Fruit fly (Drosophila melanogaster) whole organism, embryonic: ENCODE measurements around the gene CG15922.

Experiments used
- Bgb ChIP-seq: fragments of 200-800 bp; sonication (Bioruptor generic); IDR thresholded peaks from 2 replicates; pipeline ENCODE4 v1.3.6; 2022; ENCODE audit warnings: missing biosample characterization, missing genetic modification characterization; ENCODE audit not compliant: partially characterized antibody
- CG10321 ChIP-seq: fragments of 200-800 bp; sonication (Bioruptor generic); IDR thresholded peaks from 2 replicates; pipeline ENCODE4 v1.3.6; 2022; ENCODE audit warnings: missing biosample characterization, missing genetic modification characterization
- CG11456 ChIP-seq: fragments of 200-800 bp; sonication (Bioruptor generic); IDR thresholded peaks from 3 replicates; pipeline ENCODE4 v1.3.6; 2022; ENCODE audit warnings: missing biosample characterization, missing genetic modification characterization
- CG13123 ChIP-seq: fragments of 200-800 bp; sonication (Bioruptor generic); optimal IDR thresholded peaks from 2 replicates; lab custom pipeline; 2016; ENCODE audit warnings: missing biosample characterization, missing genetic modification characterization
- CG14014 ChIP-seq: fragments of 200-800 bp; sonication (Bioruptor generic); IDR thresholded peaks from 2 replicates; pipeline ENCODE4 v1.3.6; 2022; ENCODE audit warnings: missing biosample characterization, missing genetic modification characterization
- CG1529 ChIP-seq: fragments of 200-800 bp; sonication (Bioruptor generic); optimal IDR thresholded peaks from 3 replicates; lab custom pipeline; 2018; ENCODE audit warnings: missing biosample characterization, missing genetic modification characterization
- CG16779 ChIP-seq: fragments of 200-800 bp; sonication (Bioruptor generic); IDR thresholded peaks from 2 replicates; pipeline ENCODE4 v1.3.6; 2022; ENCODE audit warnings: missing biosample characterization, missing genetic modification characterization
- CG16815 ChIP-seq: fragments of 200-800 bp; sonication (Bioruptor generic); optimal IDR thresholded peaks from 3 replicates; lab custom pipeline; 2017; ENCODE audit warnings: missing biosample characterization, mild to moderate bottlenecking, missing genetic modification characterization
- CG17612 ChIP-seq: fragments of 200-800 bp; sonication (Bioruptor generic); IDR thresholded peaks from 2 replicates; pipeline ENCODE4 v1.3.6; 2022; ENCODE audit warnings: missing biosample characterization, missing genetic modification characterization
- CG18476 ChIP-seq: fragments of 200-800 bp; sonication (Bioruptor generic); optimal IDR thresholded peaks from 2 replicates; lab custom pipeline; 2016; ENCODE audit warnings: missing biosample characterization, mild to moderate bottlenecking, missing genetic modification characterization
- CG3838 ChIP-seq: fragments of 200-800 bp; sonication (Bioruptor generic); optimal IDR thresholded peaks from 3 replicates; lab custom pipeline; 2016; ENCODE audit warnings: missing biosample characterization, missing genetic modification characterization
- CG4282 ChIP-seq: fragments of 200-800 bp; sonication (Bioruptor generic); optimal IDR thresholded peaks from 2 replicates; lab custom pipeline; 2016; ENCODE audit warnings: missing biosample characterization, missing genetic modification characterization
- CG4404 ChIP-seq: fragments of 200-800 bp; sonication (Bioruptor generic); IDR thresholded peaks from 2 replicates; pipeline ENCODE4 v1.3.6; 2022; ENCODE audit warnings: missing biosample characterization, missing genetic modification characterization
- CG4424 ChIP-seq: fragments of 200-800 bp; sonication (Bioruptor generic); optimal IDR thresholded peaks from 3 replicates; lab custom pipeline; 2016; ENCODE audit warnings: missing biosample characterization, missing genetic modification characterization
- CG4617 ChIP-seq: fragments of 200-800 bp; sonication (Bioruptor generic); optimal IDR thresholded peaks from 3 replicates; lab custom pipeline; 2016; ENCODE audit warnings: missing biosample characterization, missing genetic modification characterization, borderline replicate concordance
- CG6654 ChIP-seq: fragments of 200-800 bp; sonication (Bioruptor generic); optimal IDR thresholded peaks from 2 replicates; lab custom pipeline; 2017; ENCODE audit warnings: missing biosample characterization, mild to moderate bottlenecking, missing genetic modification characterization
- CG7357 ChIP-seq: fragments of 200-800 bp; sonication (Bioruptor generic); IDR thresholded peaks from 3 replicates; pipeline ENCODE4 v1.3.6; 2022; ENCODE audit warnings: missing biosample characterization, missing genetic modification characterization
- CG7556 ChIP-seq: fragments of 200-800 bp; sonication (Bioruptor generic); optimal IDR thresholded peaks from 2 replicates; lab custom pipeline; 2017; ENCODE audit warnings: missing biosample characterization, mild to moderate bottlenecking, missing genetic modification characterization
- CG9727 ChIP-seq: fragments of 200-800 bp; sonication (Bioruptor generic); optimal IDR thresholded peaks from 3 replicates; lab custom pipeline; 2017; ENCODE audit warnings: missing biosample characterization, mild to moderate bottlenecking, missing genetic modification characterization
- CoRest ChIP-seq: fragments of 200-800 bp; sonication (Bioruptor generic); optimal IDR thresholded peaks from 3 replicates; lab custom pipeline; 2018; ENCODE audit warnings: missing biosample characterization, mild to moderate bottlenecking, missing genetic modification characterization, moderate library complexity
- Dbx ChIP-seq: fragments of 200-800 bp; sonication (Bioruptor generic); IDR thresholded peaks from 3 replicates; pipeline ENCODE4 v1.3.6; 2022; ENCODE audit warnings: missing biosample characterization, missing genetic modification characterization
- Dek ChIP-seq: fragments of 200-800 bp; sonication (Bioruptor generic); optimal IDR thresholded peaks from 3 replicates; lab custom pipeline; 2019; ENCODE audit warnings: missing biosample characterization, mild to moderate bottlenecking, missing genetic modification characterization, moderate library complexity
- Doc2 ChIP-seq: fragments of 200-800 bp; sonication (Bioruptor generic); IDR thresholded peaks from 2 replicates; pipeline ENCODE4 v1.3.6; 2022; ENCODE audit warnings: missing biosample characterization, missing genetic modification characterization
- E2f1 ChIP-seq: fragments of 200-800 bp; sonication (Bioruptor generic); IDR thresholded peaks from 2 replicates; pipeline ENCODE4 v1.3.6; 2022; ENCODE audit warnings: missing biosample characterization, missing genetic modification characterization
- Fer2 ChIP-seq: fragments of 200-800 bp; sonication (Bioruptor generic); optimal IDR thresholded peaks from 2 replicates; lab custom pipeline; 2018; ENCODE audit warnings: missing biosample characterization, mild to moderate bottlenecking, missing genetic modification characterization, moderate library complexity
- GATAe ChIP-seq: fragments of 200-800 bp; sonication (Bioruptor generic); conservative IDR thresholded peaks from 2 replicates; pipeline ENCODE4 v1.3.6; 2022; ENCODE audit warnings: missing biosample characterization, missing genetic modification characterization
- Gsc ChIP-seq: fragments of 200-800 bp; sonication (Bioruptor generic); IDR thresholded peaks from 2 replicates; pipeline ENCODE4 v1.3.6; 2022; ENCODE audit warnings: missing biosample characterization, missing genetic modification characterization
- Gug ChIP-seq: fragments of 200-800 bp; sonication (Bioruptor generic); IDR thresholded peaks from 4 replicates; pipeline ENCODE4 v1.3.6; 2022; ENCODE audit warnings: missing biosample characterization, missing genetic modification characterization
- HLH54F ChIP-seq: fragments of 200-800 bp; sonication (Bioruptor generic); optimal IDR thresholded peaks from 3 replicates; lab custom pipeline; 2016; ENCODE audit warnings: missing biosample characterization, missing genetic modification characterization
- Hand ChIP-seq: fragments of 200-800 bp; sonication (Bioruptor generic); optimal IDR thresholded peaks from 2 replicates; lab custom pipeline; 2017; ENCODE audit warnings: mild to moderate bottlenecking, missing biosample characterization, missing genetic modification reagents, missing genetic modification characterization
- Hmx ChIP-seq: fragments of 200-800 bp; sonication (Bioruptor generic); optimal IDR thresholded peaks from 2 replicates; lab custom pipeline; 2016; ENCODE audit warnings: missing biosample characterization, missing genetic modification characterization
- Med ChIP-seq: fragments of 200-800 bp; sonication (Bioruptor generic); peaks from one replicate; lab custom pipeline; 2016; ENCODE audit warnings: missing biosample characterization, missing genetic modification characterization, mild to moderate bottlenecking, inconsistent platforms, moderate library complexity
- PHDP ChIP-seq: fragments of 200-800 bp; sonication (Bioruptor generic); optimal IDR thresholded peaks from 3 replicates; lab custom pipeline; 2018; ENCODE audit warnings: missing biosample characterization, mild to moderate bottlenecking, missing genetic modification characterization, moderate library complexity
- ash1 ChIP-seq: fragments of 200-800 bp; sonication (Bioruptor generic); optimal IDR thresholded peaks from 2 replicates; lab custom pipeline; 2018; ENCODE audit warnings: missing biosample characterization, mild to moderate bottlenecking, missing genetic modification characterization
- btn ChIP-seq: fragments of 200-800 bp; sonication (Bioruptor generic); optimal IDR thresholded peaks from 2 replicates; lab custom pipeline; 2016; ENCODE audit warnings: missing biosample characterization, missing genetic modification characterization
- cas ChIP-seq: fragments of 200-800 bp; sonication (Bioruptor generic); IDR thresholded peaks from 2 replicates; pipeline ENCODE4 v1.3.6; 2022; ENCODE audit warnings: missing biosample characterization, missing genetic modification characterization
- croc ChIP-seq: fragments of 200-800 bp; sonication (Bioruptor generic); conservative IDR thresholded peaks from 3 replicates; pipeline ENCODE4 v1.3.6; 2022; ENCODE audit warnings: missing biosample characterization, missing genetic modification characterization
- crol ChIP-seq: fragments of 200-800 bp; sonication (Bioruptor generic); IDR thresholded peaks from 2 replicates; pipeline ENCODE4 v1.3.6; 2022; ENCODE audit warnings: missing biosample characterization, missing genetic modification characterization
- en ChIP-seq: fragments of 200-800 bp; sonication (Bioruptor generic); optimal IDR thresholded peaks from 2 replicates; lab custom pipeline; 2016; ENCODE audit warnings: missing biosample characterization, missing genetic modification characterization
- fd64A ChIP-seq: fragments of 200-800 bp; sonication (Bioruptor generic); optimal IDR thresholded peaks from 3 replicates; lab custom pipeline; 2018; ENCODE audit warnings: missing biosample characterization, mild to moderate bottlenecking, missing genetic modification characterization
- gcm ChIP-seq: fragments of 200-800 bp; sonication (Bioruptor generic); optimal IDR thresholded peaks from 2 replicates; lab custom pipeline; 2019; ENCODE audit warnings: missing biosample characterization, mild to moderate bottlenecking, missing genetic modification characterization, moderate library complexity
- gt ChIP-seq: fragments of 200-800 bp; sonication (Bioruptor generic); IDR thresholded peaks from 2 replicates; pipeline ENCODE4 v1.3.6; 2022; ENCODE audit warnings: missing biosample characterization, missing genetic modification characterization
- jumu ChIP-seq: fragments of 200-800 bp; sonication (Bioruptor generic); optimal IDR thresholded peaks from 3 replicates; lab custom pipeline; 2016; ENCODE audit warnings: missing biosample characterization, missing genetic modification characterization
- nerfin-1 ChIP-seq: fragments of 200-800 bp; sonication (Bioruptor generic); optimal IDR thresholded peaks from 3 replicates; lab custom pipeline; 2019; ENCODE audit warnings: missing biosample characterization, mild to moderate bottlenecking, missing genetic modification characterization, moderate library complexity
- onecut ChIP-seq: fragments of 200-800 bp; sonication (Bioruptor generic); IDR thresholded peaks from 2 replicates; pipeline ENCODE4 v1.3.6; 2022; ENCODE audit warnings: missing biosample characterization, missing genetic modification characterization
- pan ChIP-seq, 4 experiments: fragments of >200 bp in 3 of 4; fragments of 200-800 bp in 1 of 4; sonication (Bioruptor generic) in 1 of 4; optimal IDR thresholded peaks in 3 of 4; IDR thresholded peaks in 1 of 4; 2 replicates each; pipeline versions ENCODE4 v1.3.6 to Lab custom; 2017 to 2022; ENCODE audit warnings: missing biosample characterization in 2 of 4, missing genetic modification characterization in 2 of 4, mixed read lengths in 1 of 4
- pho ChIP-seq: fragments of 200-800 bp; sonication (Bioruptor generic); optimal IDR thresholded peaks from 2 replicates; lab custom pipeline; 2016; ENCODE audit warnings: missing biosample characterization, missing genetic modification characterization
- pita ChIP-seq: fragments of 200-800 bp; sonication (Bioruptor generic); optimal IDR thresholded peaks from 2 replicates; lab custom pipeline; 2017; ENCODE audit warnings: missing biosample characterization, mild to moderate bottlenecking, missing genetic modification characterization
- sima ChIP-seq: fragments of 200-800 bp; sonication (Bioruptor generic); optimal IDR thresholded peaks from 2 replicates; lab custom pipeline; 2016; ENCODE audit warnings: missing biosample characterization, missing genetic modification characterization
- tgo ChIP-seq: fragments of 200-800 bp; sonication (Bioruptor generic); IDR thresholded peaks from 3 replicates; pipeline ENCODE4 v1.3.6; 2022; ENCODE audit warnings: missing biosample characterization, missing genetic modification characterization

The CG15922 gene

dm6 chr3R:20542283-20543144, 17.6 kb downstream of the CG15922 start (continued):
- TF ChIP-seq CG10321: 0 out of 2 replicates have a peak, but pooled peaks have one; percentile 39
- TF ChIP-seq CG4424 (GFP tag; lab: Kevin White, UChicago): peak; percentile 14
- TF ChIP-seq pho (GFP tag; lab: Kevin White, UChicago): no peak
- TF ChIP-seq CG17612 (GFP tag; lab: Robert Waterston, UW): no peak
- TF ChIP-seq Gug: no peak
- TF ChIP-seq cas: no peak
- no peak for TF ChIP-seq CG6654 (GFP tag; lab: Kevin White, UChicago)
- TF ChIP-seq CG4282: no peak
- TF ChIP-seq nerfin-1: no peak
- no peak for TF ChIP-seq CG11456 (GFP tag; lab: Robert Waterston, UW)
- peak; percentile 73 for TF ChIP-seq CG9727 (GFP tag; lab: Kevin White, UChicago)
- TF ChIP-seq E2f1 (GFP tag; lab: Robert Waterston, UW): no peak
- TF ChIP-seq pita: no peak
- TF ChIP-seq pan (optimal IDR thresholded peaks at IDR 0.05; lab: Kevin White, UChicago): no peak
- no peak for TF ChIP-seq pan (GFP tag; optimal IDR thresholded peaks at IDR 0.05 in 1 of 2, IDR thresholded peaks at IDR 0.05 in 1 of 2)
- TF ChIP-seq CG3838: peak; percentile 51
- TF ChIP-seq Dek (tag; lab: Kevin White, UChicago): peak; percentile 15
- TF ChIP-seq Doc2 (GFP tag; lab: Robert Waterston, UW): no peak
- no peak for TF ChIP-seq PHDP (tag; lab: Kevin White, UChicago)
- no peak for TF ChIP-seq crol (GFP tag; lab: Robert Waterston, UW)
- TF ChIP-seq CG18476 (GFP tag; lab: Kevin White, UChicago): peak; percentile 22
- TF ChIP-seq Bgb (GFP tag; lab: Robert Waterston, UW): no peak
- no peak for TF ChIP-seq btn
- TF ChIP-seq fd64A: peak; percentile 17
- no peak for TF ChIP-seq sima (GFP tag; lab: Kevin White, UChicago)
- TF ChIP-seq HLH54F: no peak
- TF ChIP-seq CG4404 (GFP tag; lab: Robert Waterston, UW): no peak
- no peak for TF ChIP-seq CG4617 (GFP tag; lab: Kevin White, UChicago)
- TF ChIP-seq ash1 (GFP tag; lab: Kevin White, UChicago): no peak
- no peak for TF ChIP-seq jumu
- TF ChIP-seq en: no peak
- no peak for TF ChIP-seq CG16815
- TF ChIP-seq Hmx (GFP tag; lab: Kevin White, UChicago): no peak
- TF ChIP-seq CG7556 (GFP tag; lab: Kevin White, UChicago): peak; percentile 56
- peak; percentile 38 for TF ChIP-seq CG13123 (GFP tag; lab: Kevin White, UChicago)
- peak; percentile 49 for TF ChIP-seq CoRest (tag; lab: Kevin White, UChicago)
- peak; percentile 18 for TF ChIP-seq Fer2 (tag; lab: Kevin White, UChicago)
- TF ChIP-seq GATAe (GFP tag; lab: Robert Waterston, UW): no peak
- TF ChIP-seq tgo (GFP tag; lab: Robert Waterston, UW): no peak; the same call in 2 of the 3 replicates
- no peak for TF ChIP-seq CG7357 (GFP tag; lab: Robert Waterston, UW)
- TF ChIP-seq Med: peak; percentile 34
- TF ChIP-seq CG16779: no peak
- TF ChIP-seq gcm (GFP tag; lab: Kevin White, UChicago): peak; percentile 72
- TF ChIP-seq Gsc: no peak
- TF ChIP-seq CG1529 (GFP tag; lab: Kevin White, UChicago): peak; percentile 71
- no peak for TF ChIP-seq gt (GFP tag; lab: Robert Waterston, UW)
- TF ChIP-seq Dbx (GFP tag; lab: Robert Waterston, UW): no peak
- TF ChIP-seq onecut (GFP tag; lab: Robert Waterston, UW): peak; percentile 32; the same call in 1 of the 2 replicates
- TF ChIP-seq Hand (GFP tag; lab: Kevin White, UChicago): no peak
- TF ChIP-seq CG14014 (GFP tag; lab: Robert Waterston, UW): peak; percentile 61; the same call in 1 of the 2 replicates
- no peak for TF ChIP-seq croc
